Worm (Caenorhabditis elegans): ENCODE measurements around the gene rol-8.

rol-8 gene

DNA sequence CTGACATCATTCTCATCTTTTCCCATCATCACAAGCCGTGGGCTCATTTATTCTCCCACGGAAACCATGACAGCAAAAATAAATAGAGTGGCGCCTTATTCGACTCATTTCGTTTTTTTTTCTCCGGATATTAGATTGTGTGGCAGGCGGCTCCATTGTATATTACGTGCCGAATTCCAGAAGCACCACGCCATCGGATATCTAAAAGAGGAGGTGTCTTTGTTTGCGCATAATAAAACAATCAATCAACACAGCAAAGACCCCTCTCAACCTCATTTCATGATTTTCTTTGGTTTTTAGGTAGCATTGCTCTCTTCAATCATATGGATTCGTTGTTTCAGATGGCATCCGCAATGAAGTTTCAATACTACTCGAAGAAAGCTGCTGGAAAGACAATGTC lies 5.1 kb downstream of the rol-8 start, which contains the start of gene tph-1:
TSS of gene tph-1 (plus strand) at position 301 of the 400 bp plus-strand sequence.
- TF ChIP-seq madf-3 (GFP tag; IDR thresholded peaks at IDR 0.05): no peak
- no peak for TF ChIP-seq unc-62 (GFP tag; optimal IDR thresholded peaks at IDR 0.05)
- no peak for TF ChIP-seq hrde-1 (tag; optimal IDR thresholded peaks at IDR 0.05; ENCODE audit: borderline replicate concordance)
- TF ChIP-seq T07F8.4 (tag; optimal IDR thresholded peaks at IDR 0.05): no peak
- TF ChIP-seq ztf-3 (GFP tag; optimal IDR thresholded peaks at IDR 0.05): no peak
- TF ChIP-seq attf-6 (GFP tag; IDR thresholded peaks at IDR 0.05): no peak
- no peak for TF ChIP-seq nhr-90 (tag; optimal IDR thresholded peaks at IDR 0.05)
- TF ChIP-seq ztf-25 (GFP tag; IDR thresholded peaks at IDR 0.05): no peak
- no peak for TF ChIP-seq tlf-1 (GFP tag; optimal IDR thresholded peaks at IDR 0.05)
- TF ChIP-seq hlh-26 (GFP tag; conservative IDR thresholded peaks at IDR 0.05): no peak
- TF ChIP-seq efl-1 (GFP tag; optimal IDR thresholded peaks at IDR 0.05): no peak
- no peak for TF ChIP-seq F49E8.2 (tag; optimal IDR thresholded peaks at IDR 0.05; ENCODE audit: insufficient read depth)

DNA sequence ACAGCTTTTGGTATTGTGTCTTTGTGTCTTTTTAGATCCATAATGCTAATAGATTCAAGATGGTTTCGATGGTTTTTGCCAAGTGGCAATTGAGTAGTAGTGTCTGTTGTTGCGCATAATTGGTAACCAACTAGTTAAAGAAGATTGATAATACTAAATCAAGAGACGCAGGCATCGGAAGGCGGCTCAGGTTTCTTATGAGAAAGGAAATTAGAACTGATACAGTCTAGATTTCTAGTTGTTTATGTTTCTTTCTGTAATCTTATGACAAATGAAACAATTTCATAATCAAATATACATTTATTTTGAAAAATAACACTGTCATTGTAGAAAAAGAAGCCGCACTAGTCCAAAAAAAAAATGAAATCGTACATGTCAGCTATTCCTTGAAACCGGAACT lies 9.9 kb downstream of the rol-8 start, which contains the start of gene ZK1290.10:
TSS of gene ZK1290.10 (minus strand) at position 101 of the 400 bp plus-strand sequence.
- TF ChIP-seq Y56A3A.18 (GFP tag; IDR thresholded peaks at IDR 0.05): 0 out of 2 replicates have a peak, but pooled peaks have one; percentile 32
- TF ChIP-seq hsf-1 (GFP tag; IDR thresholded peaks at IDR 0.05): no peak

- no peak for TF ChIP-seq pha-4 (tag; optimal IDR thresholded peaks at IDR 0.05)
- no peak for TF ChIP-seq egrh-3 (GFP tag; IDR thresholded peaks at IDR 0.05)
- no peak for TF ChIP-seq F37B4.10 (GFP tag; IDR thresholded peaks at IDR 0.05)
- TF ChIP-seq bed-2 (GFP tag; IDR thresholded peaks at IDR 0.05): no peak
- no peak for TF ChIP-seq dpl-1 (GFP tag; optimal IDR thresholded peaks at IDR 0.05)
- TF ChIP-seq ztf-3 (GFP tag; optimal IDR thresholded peaks at IDR 0.05): no peak
- peak; percentile 69 for TF ChIP-seq dox-1 (GFP tag; IDR thresholded peaks at IDR 0.05)
- no peak for TF ChIP-seq cebp-1 (GFP tag; IDR thresholded peaks at IDR 0.05)
- no peak for TF ChIP-seq cebp-1 (tag; optimal IDR thresholded peaks at IDR 0.05)
- no peak; the same call in 1 of the 2 replicates for TF ChIP-seq B0336.3 (GFP tag; IDR thresholded peaks at IDR 0.05)
- no peak for TF ChIP-seq T26A5.8 (tag; optimal IDR thresholded peaks at IDR 0.05)
- TF ChIP-seq rpc-1 (optimal IDR thresholded peaks at IDR 0.05): no peak
- TF ChIP-seq rpc-1 (tag; optimal IDR thresholded peaks at IDR 0.05): no peak
- TF ChIP-seq Y53G8AR.9 (GFP tag; conservative IDR thresholded peaks at IDR 0.05): 0 out of 2 replicates have a peak, but pooled peaks have one; percentile 44
- TF ChIP-seq mxl-1 (tag; optimal IDR thresholded peaks at IDR 0.05): no peak
- peak; percentile 10 for TF ChIP-seq attf-5 (GFP tag; optimal IDR thresholded peaks at IDR 0.05)
- TF ChIP-seq snpc-1.1 (tag; optimal IDR thresholded peaks at IDR 0.05; ENCODE audit: insufficient read depth): no peak
- no peak for TF ChIP-seq sptf-2 (GFP tag; optimal IDR thresholded peaks at IDR 0.05)
- TF ChIP-seq cebp-2 (GFP tag; IDR thresholded peaks at IDR 0.05): no peak
- TF ChIP-seq lin-40 (tag; optimal IDR thresholded peaks at IDR 0.05): peak; percentile 2
- TF ChIP-seq nhr-90 (tag; optimal IDR thresholded peaks at IDR 0.05): peak; percentile 23
- no peak for TF ChIP-seq egl-44 (GFP tag; IDR thresholded peaks at IDR 0.05)
- TF ChIP-seq ztf-26 (tag; optimal IDR thresholded peaks at IDR 0.05): no peak
- TF ChIP-seq nhr-80 (tag; optimal IDR thresholded peaks at IDR 0.05): peak; percentile 97
- peak; percentile 49 for TF ChIP-seq atf-7 (tag; optimal IDR thresholded peaks at IDR 0.05)
- TF ChIP-seq rec-8 (tag; optimal IDR thresholded peaks at IDR 0.05): no peak
- peak; percentile 46 for TF ChIP-seq tbp1 (GFP tag; optimal IDR thresholded peaks at IDR 0.05)
- no peak for TF ChIP-seq B0019.2 (GFP tag; conservative IDR thresholded peaks at IDR 0.05)
- peak; percentile 36 for TF ChIP-seq madf-10 (tag; optimal IDR thresholded peaks at IDR 0.05)
- peak in 1 of 2 experiments; percentile 31 for TF ChIP-seq let-607 (tag; optimal IDR thresholded peaks at IDR 0.05)
- no peak for TF ChIP-seq let-526 (GFP tag; IDR thresholded peaks at IDR 0.05)
- no peak for TF ChIP-seq ztf-22 (GFP tag; optimal IDR thresholded peaks at IDR 0.05)
- TF ChIP-seq nfyb-1 (GFP tag; IDR thresholded peaks at IDR 0.05): 0 out of 2 replicates have a peak, but pooled peaks have one; percentile 13
- no peak for TF ChIP-seq ccch-3 (GFP tag; optimal IDR thresholded peaks at IDR 0.05)
These were observed 10.9 kb downstream of the rol-8 start for ce11 chrII:7554716-7555247.

Measured in whole organism, young adult.